Worm (Caenorhabditis elegans) whole organism, late embryonic: ENCODE data around the gene srh-128.

Experiments
- C08G9.2 ChIP-seq: sonication (generic microtip); optimal IDR thresholded peaks from 2 replicates; lab custom pipeline; 2016; ENCODE audit warnings: mild to moderate bottlenecking, missing genetic modification characterization, moderate library complexity, missing compliant biosample characterization
- ama-1 ChIP-seq: fragments of 150-350 bp; optimal IDR thresholded peaks from 2 replicates; lab custom pipeline; 2014
- ceh-48 ChIP-seq: sonication (generic microtip); optimal IDR thresholded peaks from 2 replicates; lab custom pipeline; 2016; ENCODE audit warnings: missing genetic modification characterization, inconsistent platforms, missing compliant biosample characterization
- dve-1 ChIP-seq: sonication (generic microtip); optimal IDR thresholded peaks from 2 replicates; lab custom pipeline; 2017; ENCODE audit warnings: antibody characterized with exemption, mild to moderate bottlenecking, missing genetic modification characterization, missing compliant biosample characterization
- elt-2 ChIP-seq: sonication (generic microtip); optimal IDR thresholded peaks from 2 replicates; lab custom pipeline; 2016; ENCODE audit warnings: missing genetic modification reagents, missing genetic modification characterization, missing compliant biosample characterization
- fkh-6 ChIP-seq: sonication (generic microtip); optimal IDR thresholded peaks from 2 replicates; lab custom pipeline; 2016; ENCODE audit warnings: missing genetic modification characterization, missing compliant biosample characterization
- pag-3 ChIP-seq: sonication (generic microtip); optimal IDR thresholded peaks from 2 replicates; lab custom pipeline; 2016; ENCODE audit warnings: missing compliant biosample characterization, missing genetic modification characterization, borderline replicate concordance
- pax-1 ChIP-seq: fragments of 150-350 bp; optimal IDR thresholded peaks from 2 replicates; lab custom pipeline; 2014; ENCODE audit warnings: missing biosample characterization, missing genetic modification characterization
- pha-4 ChIP-seq: fragments of 150-350 bp; optimal IDR thresholded peaks from 2 replicates; lab custom pipeline; 2018; ENCODE audit warnings: missing biosample characterization, missing genetic modification reagents, missing genetic modification characterization
- pqm-1 ChIP-seq: sonication (generic microtip); optimal IDR thresholded peaks from 2 replicates; lab custom pipeline; 2016; ENCODE audit warnings: missing genetic modification characterization, missing compliant biosample characterization
- sox-4 ChIP-seq: sonication (generic microtip); optimal IDR thresholded peaks from 2 replicates; lab custom pipeline; 2017; ENCODE audit warnings: mild to moderate bottlenecking, missing genetic modification characterization, inconsistent platforms, missing compliant biosample characterization
- tbx-7 ChIP-seq: sonication (generic microtip); optimal IDR thresholded peaks from 2 replicates; lab custom pipeline; 2016; ENCODE audit warnings: missing genotype, missing genetic modification characterization, missing compliant biosample characterization
- unc-86 ChIP-seq: sonication (generic microtip); optimal IDR thresholded peaks from 2 replicates; lab custom pipeline; 2016; ENCODE audit warnings: missing genetic modification characterization, missing compliant biosample characterization
- ztf-16 ChIP-seq: sonication (generic microtip); optimal IDR thresholded peaks from 2 replicates; lab custom pipeline; 2017; ENCODE audit warnings: missing genetic modification characterization, missing compliant biosample characterization

DNA sequence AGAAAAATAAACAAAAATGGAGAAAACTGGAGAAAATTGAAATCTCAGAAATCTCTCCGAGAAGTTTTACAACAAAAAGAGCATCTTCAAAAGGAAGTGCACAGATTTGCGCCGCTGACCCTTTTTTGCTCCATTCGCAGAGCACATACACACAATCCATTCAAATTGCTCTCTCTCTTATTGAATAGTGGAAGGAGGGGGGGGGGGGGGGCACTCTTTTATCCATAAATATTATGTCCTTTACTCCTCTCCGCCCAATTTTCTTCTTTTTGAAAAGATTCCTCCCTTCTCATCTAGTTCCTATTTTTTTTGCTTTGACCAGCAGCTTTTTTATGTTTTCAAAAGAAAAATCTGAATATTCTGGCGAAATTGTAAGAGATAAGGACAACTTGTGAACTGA, 10.0 kb downstream of the srh-128 start:
- TF ChIP-seq pag-3 (no peak), ama-1 (lab: Kevin White, UChicago) (no peak), pqm-1 (tag; lab: Kevin White, UChicago) (no peak), ztf-16 (tag; lab: Kevin White, UChicago) (no peak), sox-4 (tag; lab: Kevin White, UChicago) (no peak), pha-4 (no peak), pax-1 (tag; lab: Kevin White, UChicago) (no peak), dve-1 (tag; lab: Kevin White, UChicago) (no peak), C08G9.2 (tag; lab: Kevin White, UChicago) (no peak), fkh-6 (tag; lab: Kevin White, UChicago) (no peak), tbx-7 (no peak), ceh-48 (tag; lab: Kevin White, UChicago) (no peak), unc-86 (tag; lab: Kevin White, UChicago) (no peak), elt-2 (tag; lab: Kevin White, UChicago) (no peak)
